Fruit fly (Drosophila melanogaster) Kc167 (cell line): ENCODE results near the gene Wdr33.

ENCODE experiments used
- Myc ChIP-seq: fragments of >200 bp; optimal IDR thresholded peaks from 2 replicates; lab custom pipeline; 2017; ENCODE audit warnings: missing external identifiers
- Sin3A ChIP-seq: fragments of >200 bp; optimal IDR thresholded peaks from 2 replicates; lab custom pipeline; 2018; ENCODE audit warnings: missing external identifiers
- h ChIP-seq: fragments of >200 bp; optimal IDR thresholded peaks from 3 replicates; lab custom pipeline; 2018; ENCODE audit warnings: missing external identifiers
- insv ChIP-seq: fragments of >200 bp; optimal IDR thresholded peaks from 3 replicates; lab custom pipeline; 2018; ENCODE audit warnings: missing external identifiers
- psq ChIP-seq: fragments of >200 bp; optimal IDR thresholded peaks from 2 replicates; lab custom pipeline; 2017; ENCODE audit warnings: missing external identifiers
- ttk ChIP-seq: sonication (Bioruptor generic); optimal IDR thresholded peaks from 2 replicates; lab custom pipeline; 2017; ENCODE audit warnings: missing external identifiers

The Wdr33 gene

dm6 chr3R:5622985-5623630, 37.3 kb upstream of the Wdr33 start:
- TF ChIP-seq Sin3A (no peak), insv (lab: Kevin White, UChicago) (no peak), ttk (lab: Kevin White, UChicago) (no peak), h (no peak), psq (lab: Kevin White, UChicago) (no peak), Myc (lab: Kevin White, UChicago) (no peak)

DNA sequence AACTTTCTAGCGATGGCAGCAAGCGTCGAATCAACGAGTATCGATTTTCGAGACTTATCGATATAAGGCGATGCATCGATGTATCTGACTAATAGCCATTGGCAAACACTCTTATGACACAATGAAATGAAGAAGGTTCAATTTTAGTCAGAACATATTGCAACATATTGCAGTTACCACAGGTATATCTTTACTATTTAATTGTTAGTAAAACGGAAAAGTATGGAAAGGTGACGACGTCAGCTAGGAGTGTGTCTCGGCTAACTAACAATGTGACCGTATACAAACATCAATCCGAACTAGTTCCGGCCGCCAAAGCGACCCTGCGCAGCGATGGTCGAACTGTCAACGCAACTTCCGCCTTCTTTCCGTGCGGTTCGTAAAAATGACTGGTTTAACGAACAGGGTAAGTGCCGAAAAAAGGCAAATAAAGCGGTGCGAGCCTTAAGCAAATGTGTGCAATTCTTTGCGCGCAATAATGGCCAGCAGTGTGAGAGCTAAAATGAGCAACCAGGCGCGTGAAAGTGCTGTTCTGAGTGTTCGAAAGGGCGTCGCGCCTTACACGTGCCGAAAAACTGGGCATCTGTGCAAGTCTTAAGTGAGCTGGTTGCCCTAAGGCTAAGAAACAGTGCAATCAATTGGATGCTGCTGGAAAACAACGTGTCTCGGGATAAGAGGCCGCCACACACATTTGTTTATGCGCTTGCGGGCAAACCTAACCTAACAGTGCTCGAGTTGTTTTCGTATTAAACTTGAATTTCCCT, 36.1 kb upstream of the Wdr33 start, which contains the start of the genes Dph4, Spec2 and RpL13A:
TSS of gene Dph4 (minus strand) at position 11 of the 764 bp plus-strand sequence.
TSS of gene Spec2 (minus strand) at position 11 of the 764 bp plus-strand sequence.
TSS of gene RpL13A (plus strand) at position 360 of the 764 bp plus-strand sequence.
- TF ChIP-seq h: no peak
- no peak for TF ChIP-seq Myc (lab: Kevin White, UChicago)
- no peak for TF ChIP-seq insv (lab: Kevin White, UChicago)
- no peak for TF ChIP-seq Sin3A
- TF ChIP-seq psq (lab: Kevin White, UChicago): no peak
- TF ChIP-seq ttk (lab: Kevin White, UChicago): no peak

DNA sequence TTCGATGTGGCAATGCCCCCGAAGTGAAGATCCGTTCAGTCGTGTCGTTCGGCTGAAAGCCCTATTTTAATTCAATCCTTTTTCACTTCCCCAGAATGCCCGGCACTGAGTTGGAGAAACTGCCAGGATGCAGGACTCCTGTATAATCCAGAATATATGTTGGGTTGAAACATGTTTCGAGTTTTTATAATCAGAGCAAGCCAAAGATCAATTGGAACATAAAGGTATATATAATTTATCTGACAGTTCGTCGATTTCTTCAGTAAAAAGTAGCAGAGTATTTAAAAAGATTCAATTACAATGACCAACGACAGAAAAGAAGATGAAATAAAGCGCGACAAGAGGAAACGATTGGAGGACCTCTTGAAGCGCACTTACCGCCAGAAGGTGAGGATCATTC, 32.9 kb upstream of the Wdr33 start, which contains the start of gene CG31551:
TSS of gene CG31551 (plus strand) at position 301 of the 400 bp plus-strand sequence.
- TF ChIP-seq Myc (lab: Kevin White, UChicago): no peak
- no peak for TF ChIP-seq h
- no peak for TF ChIP-seq insv (lab: Kevin White, UChicago)
- no peak for TF ChIP-seq Sin3A
- no peak for TF ChIP-seq psq (lab: Kevin White, UChicago)
- no peak for TF ChIP-seq ttk (lab: Kevin White, UChicago)

DNA sequence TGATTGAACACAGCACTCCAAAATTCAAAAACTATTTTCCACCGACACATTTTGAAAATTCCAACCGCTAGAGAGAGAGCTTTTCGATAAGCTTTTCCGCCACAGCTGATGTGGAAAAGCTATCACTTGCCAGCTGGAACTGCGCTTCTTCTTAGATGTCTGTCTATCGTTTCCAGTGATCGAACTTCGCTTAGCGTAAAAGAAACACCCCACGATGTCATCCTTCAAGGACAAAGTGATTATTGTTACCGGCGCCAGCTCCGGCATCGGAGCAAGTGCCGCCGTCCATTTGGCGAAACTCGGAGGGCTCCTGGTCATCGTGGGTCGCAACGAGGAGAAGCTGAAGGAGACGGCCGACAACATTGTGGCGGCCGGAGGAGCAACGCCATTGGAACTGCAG, 28.3 kb upstream of the Wdr33 start, which contains the start of gene CG31549:
TSS of gene CG31549 (plus strand) at position 11 of the 400 bp plus-strand sequence.
- TF ChIP-seq insv (lab: Kevin White, UChicago): no peak

dm6 chr3R:5633437-5633836, 27.0 kb upstream of the Wdr33 start, which contains the start of gene CG12171:
CG12171 (plus strand) TSS chr3R:5633627.
- TF ChIP-seq psq (lab: Kevin White, UChicago): no peak
- no peak for TF ChIP-seq Sin3A
- no peak for TF ChIP-seq ttk (lab: Kevin White, UChicago)

- no peak for TF ChIP-seq insv (lab: Kevin White, UChicago)
- no peak for TF ChIP-seq h
- TF ChIP-seq Sin3A: no peak
- TF ChIP-seq ttk (lab: Kevin White, UChicago): no peak
- no peak for TF ChIP-seq psq (lab: Kevin White, UChicago)
- TF ChIP-seq Myc (lab: Kevin White, UChicago): no peak
Measured at dm6 chr3R:5635524-5635923, 24.9 kb upstream of the Wdr33 start, which contains the start of gene CG31546. CG31546 (minus strand) TSS chr3R:5635624.

dm6 chr3R:5636519-5637430, 23.7 kb upstream of the Wdr33 start, which contains the start of the genes CG31548 and CG12170:
CG31548 (minus strand) TSS chr3R:5636852.
CG12170 (plus strand) TSS chr3R:5637234.
- TF ChIP-seq Myc (lab: Kevin White, UChicago): no peak
- TF ChIP-seq insv (lab: Kevin White, UChicago): no peak
- TF ChIP-seq ttk (lab: Kevin White, UChicago): no peak
- no peak for TF ChIP-seq psq (lab: Kevin White, UChicago)
- no peak for TF ChIP-seq h
- TF ChIP-seq Sin3A: no peak

DNA sequence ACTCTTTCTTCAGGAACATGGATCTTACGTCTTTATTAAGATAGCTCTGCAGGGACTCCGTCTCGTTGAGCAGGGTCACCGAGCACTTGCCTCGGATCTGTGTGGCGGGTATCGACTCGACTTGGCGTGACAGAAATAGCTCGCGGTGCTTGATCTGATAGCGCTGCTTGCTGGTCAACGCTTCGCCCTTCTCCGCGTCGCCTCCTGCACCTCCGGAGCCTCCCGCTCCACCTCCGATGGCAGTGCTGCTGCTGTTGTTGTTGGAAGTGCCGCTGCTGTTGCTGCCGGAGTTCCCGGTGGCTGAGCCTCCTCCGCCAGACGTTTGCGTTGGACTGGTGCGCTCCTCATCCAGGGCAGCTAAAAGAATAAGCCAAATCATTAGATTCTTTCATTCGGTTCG, 17.0 kb upstream of the Wdr33 start:
- TF ChIP-seq psq (lab: Kevin White, UChicago): no peak
- TF ChIP-seq ttk (lab: Kevin White, UChicago): no peak
- TF ChIP-seq insv (lab: Kevin White, UChicago): no peak
- TF ChIP-seq Sin3A: no peak
- no peak for TF ChIP-seq h
- TF ChIP-seq Myc (lab: Kevin White, UChicago): no peak

- TF ChIP-seq Sin3A: no peak
- no peak for TF ChIP-seq Myc (lab: Kevin White, UChicago)
- TF ChIP-seq ttk (lab: Kevin White, UChicago): no peak
Measured at dm6 chr3R:5647705-5648568, 12.5 kb upstream of the Wdr33 start.

DNA sequence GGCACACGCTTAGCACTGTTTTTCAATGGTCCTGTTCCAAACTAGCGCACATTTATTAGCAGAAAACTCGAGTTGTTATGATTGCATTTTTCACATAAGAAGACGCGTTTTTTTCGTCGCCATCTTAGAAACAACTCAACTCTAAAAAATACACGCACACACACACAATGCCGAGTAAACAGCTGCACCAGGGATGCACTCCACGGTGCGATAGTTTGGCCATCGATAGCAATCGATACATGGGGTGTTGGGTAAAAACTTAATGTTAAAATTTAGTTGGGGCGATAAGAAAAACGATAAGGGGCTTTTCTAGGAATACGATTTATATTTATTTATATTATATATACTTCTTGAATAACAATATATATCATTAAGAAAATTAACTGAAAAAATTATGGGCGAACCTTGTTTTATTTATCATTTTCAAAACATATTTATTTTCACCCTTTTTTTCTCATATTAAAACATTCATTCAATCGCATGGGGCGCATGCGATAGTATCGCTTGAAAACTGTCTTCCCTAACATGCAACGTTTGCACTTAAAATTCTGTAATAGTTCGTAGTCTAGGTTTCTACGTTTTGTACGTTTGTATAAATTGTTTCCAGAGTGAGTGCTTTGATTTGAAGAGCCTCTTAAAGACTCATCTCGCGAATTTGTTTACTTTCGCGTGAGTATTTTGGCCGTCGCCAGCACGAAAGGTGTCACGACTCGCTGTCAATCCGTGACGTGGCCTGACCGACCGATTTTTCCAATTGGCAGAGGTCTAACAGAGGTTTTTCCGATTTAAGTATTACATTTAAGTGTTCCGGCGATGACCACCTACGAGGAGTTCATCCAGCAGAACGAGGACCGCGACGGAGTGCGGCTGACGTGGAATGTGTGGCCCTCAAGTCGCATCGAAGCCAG, 11.6 kb upstream of the Wdr33 start, which contains the start of the genes MTA1-like and Sec23:
TSS of gene MTA1-like (minus strand) at position 170 of the 908 bp plus-strand sequence.
TSS of gene Sec23 (plus strand) at position 497 of the 908 bp plus-strand sequence.
- no peak for TF ChIP-seq psq (lab: Kevin White, UChicago)
- no peak for TF ChIP-seq ttk (lab: Kevin White, UChicago)
- TF ChIP-seq Sin3A: no peak
- no peak for TF ChIP-seq h
- no peak for TF ChIP-seq Myc (lab: Kevin White, UChicago)
- no peak for TF ChIP-seq insv (lab: Kevin White, UChicago)
